Worm (Caenorhabditis elegans) whole organism, L2 larva: Measurements from ENCODE around the gene ptr-15.

Source experiments
- C34F6.9 ChIP-seq: fragments of 150-350 bp; optimal IDR thresholded peaks from 2 replicates; lab custom pipeline; 2014; ENCODE audit warnings: missing biosample characterization, missing genetic modification characterization
- F13H6.1 ChIP-seq: sonication (generic microtip); optimal IDR thresholded peaks from 2 replicates; lab custom pipeline; 2016; ENCODE audit warnings: missing genetic modification characterization, missing compliant biosample characterization
- Y55F3AM.14 ChIP-seq: fragments of 200-800 bp; sonication (Bioruptor generic); optimal IDR thresholded peaks from 2 replicates; lab custom pipeline; 2018; ENCODE audit warnings: mild to moderate bottlenecking, missing genetic modification characterization, missing compliant biosample characterization
- ZK546.5 ChIP-seq: sonication (generic microtip); optimal IDR thresholded peaks from 2 replicates; lab custom pipeline; 2017; ENCODE audit warnings: missing biosample characterization, missing genetic modification characterization
- alr-1 ChIP-seq: fragments of 150-350 bp; optimal IDR thresholded peaks from 2 replicates; lab custom pipeline; 2014; ENCODE audit warnings: missing biosample characterization, missing genetic modification characterization
- blmp-1 ChIP-seq: sonication (generic microtip); optimal IDR thresholded peaks from 2 replicates; lab custom pipeline; 2017; ENCODE audit warnings: missing genetic modification characterization, mild to moderate bottlenecking, missing compliant biosample characterization, antibody characterized with exemption, moderate library complexity; ENCODE audit not compliant: insufficient read depth
- ceh-16 ChIP-seq: fragments of 150-350 bp; optimal IDR thresholded peaks from 2 replicates; lab custom pipeline; 2014; ENCODE audit warnings: missing biosample characterization, missing genetic modification characterization
- ceh-82 ChIP-seq: fragments of 150-350 bp; optimal IDR thresholded peaks from 2 replicates; lab custom pipeline; 2014; ENCODE audit warnings: missing biosample characterization, missing genetic modification characterization
- crh-2 ChIP-seq: sonication (generic microtip); optimal IDR thresholded peaks from 2 replicates; lab custom pipeline; 2017; ENCODE audit warnings: missing biosample characterization, missing genetic modification characterization
- dmd-4 ChIP-seq: sonication (generic microtip); optimal IDR thresholded peaks from 2 replicates; lab custom pipeline; 2017; ENCODE audit warnings: missing biosample characterization, missing genetic modification characterization
- egl-27 ChIP-seq: sonication (generic microtip); optimal IDR thresholded peaks from 3 replicates; lab custom pipeline; 2017; ENCODE audit warnings: missing biosample characterization, missing genetic modification reagents, missing genetic modification characterization
- elt-1 ChIP-seq: fragments of 150-350 bp; optimal IDR thresholded peaks from 2 replicates; lab custom pipeline; 2014; ENCODE audit warnings: missing biosample characterization, missing genetic modification characterization
- fos-1 ChIP-seq: fragments of 150-350 bp; optimal IDR thresholded peaks from 2 replicates; lab custom pipeline; 2014; ENCODE audit warnings: missing biosample characterization, missing genetic modification characterization
- gmeb-1 ChIP-seq: fragments of 150-350 bp; optimal IDR thresholded peaks from 2 replicates; lab custom pipeline; 2014; ENCODE audit warnings: missing biosample characterization, missing genetic modification characterization
- lin-11 ChIP-seq: fragments of 150-350 bp; sonication (generic microtip); optimal IDR thresholded peaks from 2 replicates; lab custom pipeline; 2014; ENCODE audit warnings: missing biosample characterization, missing genetic modification characterization, inconsistent platforms, mixed read lengths
- lin-13 ChIP-seq: fragments of 150-350 bp; optimal IDR thresholded peaks from 2 replicates; lab custom pipeline; 2014; ENCODE audit warnings: missing biosample characterization, missing genetic modification reagents, missing genetic modification characterization
- lin-39 ChIP-seq: fragments of 150-350 bp; optimal IDR thresholded peaks from 2 replicates; lab custom pipeline; 2014; ENCODE audit warnings: missing biosample characterization, missing genetic modification reagents, missing genetic modification characterization
- lsy-2 ChIP-seq, 2 experiments: fragments of 150-350 bp in 1 of 2; sonication (generic microtip) in 1 of 2; optimal IDR thresholded peaks; 2 replicates each; lab custom pipeline; 2014 to 2017; ENCODE audit warnings: missing biosample characterization in 2 of 2, missing genetic modification characterization in 2 of 2
- mdl-1 ChIP-seq, 2 experiments: fragments of 150-350 bp in 1 of 2; sonication (generic microtip) in 1 of 2; optimal IDR thresholded peaks; 2 replicates each; lab custom pipeline; 2017; ENCODE audit warnings: missing biosample characterization in 2 of 2, missing genetic modification characterization in 2 of 2
- nhr-10 ChIP-seq: sonication (generic microtip); optimal IDR thresholded peaks from 2 replicates; lab custom pipeline; 2017; ENCODE audit warnings: missing biosample characterization, missing genetic modification characterization
- nhr-11 ChIP-seq: fragments of 150-350 bp; optimal IDR thresholded peaks from 2 replicates; lab custom pipeline; 2014; ENCODE audit warnings: missing biosample characterization, missing genetic modification characterization
- nhr-12 ChIP-seq: fragments of 150-350 bp; optimal IDR thresholded peaks from 2 replicates; lab custom pipeline; 2014; ENCODE audit warnings: missing biosample characterization, missing genetic modification characterization
- nhr-129 ChIP-seq: fragments of 150-350 bp; optimal IDR thresholded peaks from 2 replicates; lab custom pipeline; 2014; ENCODE audit warnings: missing biosample characterization, missing genetic modification characterization
- nhr-21 ChIP-seq: fragments of 150-350 bp; optimal IDR thresholded peaks from 2 replicates; lab custom pipeline; 2014; ENCODE audit warnings: missing biosample characterization, missing genetic modification characterization
- nhr-23 ChIP-seq: fragments of 150-350 bp; optimal IDR thresholded peaks from 2 replicates; lab custom pipeline; 2014; ENCODE audit warnings: missing biosample characterization, missing genetic modification reagents, missing genetic modification characterization
- nhr-25 ChIP-seq: fragments of 150-350 bp; sonication (generic microtip); optimal IDR thresholded peaks from 3 replicates; lab custom pipeline; 2014; ENCODE audit warnings: missing biosample characterization, missing genetic modification characterization
- nhr-6 ChIP-seq: fragments of 150-350 bp; optimal IDR thresholded peaks from 2 replicates; lab custom pipeline; 2014; ENCODE audit warnings: missing biosample characterization, missing genetic modification characterization
- peb-1 ChIP-seq: fragments of 150-350 bp; optimal IDR thresholded peaks from 2 replicates; lab custom pipeline; 2014; ENCODE audit warnings: missing biosample characterization, missing genetic modification characterization
- sem-4 ChIP-seq: fragments of 150-350 bp; optimal IDR thresholded peaks from 2 replicates; lab custom pipeline; 2014; ENCODE audit warnings: missing biosample characterization, missing genetic modification reagents, missing genetic modification characterization
- skn-1 ChIP-seq: sonication (generic microtip); optimal IDR thresholded peaks from 2 replicates; lab custom pipeline; 2017; ENCODE audit warnings: missing biosample characterization, missing genetic modification characterization
- sma-3 ChIP-seq: sonication (generic microtip); optimal IDR thresholded peaks from 2 replicates; lab custom pipeline; 2016; ENCODE audit warnings: missing genetic modification reagents, missing genetic modification characterization, missing compliant biosample characterization
- sma-9 ChIP-seq, 2 experiments: fragments of 150-350 bp in 1 of 2; sonication (generic microtip) in 1 of 2; optimal IDR thresholded peaks; 2 replicates each; lab custom pipeline; 2014 to 2016; ENCODE audit warnings: missing genetic modification characterization in 2 of 2, mild to moderate bottlenecking in 1 of 2, missing biosample characterization in 1 of 2, missing compliant biosample characterization in 1 of 2, missing genetic modification reagents in 1 of 2, moderate library complexity in 1 of 2
- unc-39 ChIP-seq: fragments of 150-350 bp; optimal IDR thresholded peaks from 2 replicates; lab custom pipeline; 2014; ENCODE audit warnings: missing biosample characterization, missing genetic modification characterization
- unc-55 ChIP-seq: fragments of 150-350 bp; sonication (generic microtip); optimal IDR thresholded peaks from 3 replicates; lab custom pipeline; 2014; ENCODE audit warnings: missing biosample characterization, missing genetic modification reagents, missing genetic modification characterization
- unc-62 ChIP-seq: fragments of 150-350 bp; optimal IDR thresholded peaks from 2 replicates; lab custom pipeline; 2014; ENCODE audit warnings: missing biosample characterization, missing genetic modification reagents, missing genetic modification characterization
- zag-1 ChIP-seq: fragments of 150-350 bp; optimal IDR thresholded peaks from 2 replicates; lab custom pipeline; 2014; ENCODE audit warnings: missing biosample characterization, missing genetic modification characterization
- ztf-11 ChIP-seq: sonication (generic microtip); optimal IDR thresholded peaks from 2 replicates; lab custom pipeline; 2017; ENCODE audit warnings: missing biosample characterization, missing genetic modification characterization

The ptr-15 gene

ce11 chrV:6997041-6997552 lies 27.3 kb upstream of the ptr-15 start, which contains the start of gene nhr-107:
nhr-107 (minus strand) TSS chrV:6997091.
- TF ChIP-seq fos-1 (tag; lab: Kevin White, UChicago) (peak; percentile 13), F13H6.1 (tag; lab: Kevin White, UChicago) (no peak), sma-9 (GFP tag; optimal IDR thresholded peaks at IDR 0.05; lab: Kevin White, UChicago) (peak; percentile 27), sma-9 (tag; optimal IDR thresholded peaks at IDR 0.05; lab: Kevin White, UChicago) (no peak)
- TF ChIP-seq, all 48 proteins: peak for 2

ce11 chrV:6993999-6994398 lies 24.2 kb upstream of the ptr-15 start:
- TF ChIP-seq blmp-1 (tag; lab: Kevin White, UChicago) (peak; percentile 93), nhr-11 (tag; lab: Kevin White, UChicago) (no peak), crh-2 (tag; lab: Kevin White, UChicago) (peak; percentile 86), unc-55 (GFP tag; lab: Kevin White, UChicago) (no peak), nhr-21 (tag; lab: Kevin White, UChicago) (peak; percentile 84), lin-11 (tag; lab: Kevin White, UChicago) (no peak), F13H6.1 (tag; lab: Kevin White, UChicago) (peak; percentile 63), nhr-25 (tag; lab: Kevin White, UChicago) (peak; percentile 46), sma-3 (GFP tag; lab: Kevin White, UChicago) (peak; percentile 65), egl-27 (tag; lab: Kevin White, UChicago) (peak; percentile 42), C34F6.9 (tag; lab: Kevin White, UChicago) (no peak), elt-1 (tag; lab: Kevin White, UChicago) (no peak), nhr-23 (tag; lab: Kevin White, UChicago) (no peak), gmeb-1 (tag; lab: Kevin White, UChicago) (peak; percentile 12), unc-39 (tag; lab: Kevin White, UChicago) (no peak), nhr-12 (no peak), sem-4 (tag; lab: Kevin White, UChicago) (peak; percentile 17), fos-1 (tag; lab: Kevin White, UChicago) (peak; percentile 60), nhr-6 (tag; lab: Kevin White, UChicago) (peak; percentile 37), lin-13 (GFP tag; lab: Kevin White, UChicago) (no peak), sma-9 (GFP tag; optimal IDR thresholded peaks at IDR 0.05; lab: Kevin White, UChicago) (peak; percentile 96), sma-9 (tag; optimal IDR thresholded peaks at IDR 0.05; lab: Kevin White, UChicago) (no peak), skn-1 (peak; percentile 47), peb-1 (no peak), ztf-11 (tag; lab: Kevin White, UChicago) (no peak), ceh-82 (no peak), zag-1 (tag; lab: Kevin White, UChicago) (no peak), dmd-4 (no peak), lsy-2 (tag; optimal IDR thresholded peaks at IDR 0.05; lab: Kevin White, UChicago) (peak in 1 of 2 experiments; percentile 36), Y55F3AM.14 (GFP tag; lab: Kevin White, UChicago) (no peak), nhr-10 (tag; lab: Kevin White, UChicago) (no peak), ZK546.5 (tag; lab: Kevin White, UChicago) (no peak), nhr-129 (peak; percentile 76)

- TF ChIP-seq mdl-1 (tag; optimal IDR thresholded peaks at IDR 0.05; lab: Kevin White, UChicago) (no peak), nhr-129 (no peak), lin-11 (tag; lab: Kevin White, UChicago) (no peak), dmd-4 (no peak), F13H6.1 (tag; lab: Kevin White, UChicago) (no peak), nhr-21 (tag; lab: Kevin White, UChicago) (no peak), sma-9 (GFP tag; optimal IDR thresholded peaks at IDR 0.05; lab: Kevin White, UChicago) (no peak), sma-9 (tag; optimal IDR thresholded peaks at IDR 0.05; lab: Kevin White, UChicago) (no peak), gmeb-1 (tag; lab: Kevin White, UChicago) (no peak), unc-62 (GFP tag; lab: Kevin White, UChicago) (no peak), egl-27 (tag; lab: Kevin White, UChicago) (no peak), peb-1 (no peak)
Measured at ce11 chrV:6991771-6992170, 22.0 kb upstream of the ptr-15 start, which contains the start of gene nhr-162. nhr-162 (minus strand) TSS chrV:6991871.

- no peak for TF ChIP-seq nhr-6 (tag; lab: Kevin White, UChicago)
- TF ChIP-seq peb-1 = no peak
- TF ChIP-seq ceh-16 (tag; lab: Kevin White, UChicago) = no peak
- no peak for TF ChIP-seq nhr-12
- no peak for TF ChIP-seq sma-3 (GFP tag; lab: Kevin White, UChicago)
- TF ChIP-seq ZK546.5 (tag; lab: Kevin White, UChicago) = no peak
- TF ChIP-seq dmd-4 = no peak
- TF ChIP-seq sem-4 (tag; lab: Kevin White, UChicago) = no peak
- no peak for TF ChIP-seq nhr-10 (tag; lab: Kevin White, UChicago)
- no peak for TF ChIP-seq zag-1 (tag; lab: Kevin White, UChicago)
- TF ChIP-seq lin-39 (tag; lab: Kevin White, UChicago) = no peak
- no peak for TF ChIP-seq alr-1 (tag; lab: Kevin White, UChicago)
- no peak for TF ChIP-seq mdl-1 (tag; optimal IDR thresholded peaks at IDR 0.05; lab: Kevin White, UChicago)
Measured at ce11 chrV:6989626-6990138, 19.9 kb upstream of the ptr-15 start, which contains the start of gene nhr-140. nhr-140 (minus strand) TSS chrV:6989676.
